Fruit fly (Drosophila melanogaster): ENCODE results near the gene Vml.

Vml gene

dm6 chrX:2298708-2299370 is 23.2 kb downstream of the Vml start (continued):
- TF ChIP-seq wor (GFP tag; IDR thresholded peaks at IDR 0.05), result peak; percentile 68
- peak; percentile 84 for TF ChIP-seq phol (tag; optimal IDR thresholded peaks at IDR 0.05)
- TF ChIP-seq lola (GFP tag; optimal IDR thresholded peaks at IDR 0.05), result peak in 1 of 3 experiments; percentile 87
- TF ChIP-seq Dip2 (GFP tag; IDR thresholded peaks at IDR 0.05), result no peak
- TF ChIP-seq CG10321 (GFP tag; IDR thresholded peaks at IDR 0.05), result 0 out of 2 replicates have a peak, but pooled peaks have one; percentile 24
- peak; percentile 62 for TF ChIP-seq CG7745 (tag; optimal IDR thresholded peaks at IDR 0.05)
- peak; percentile 86 for TF ChIP-seq Blimp-1 (GFP tag; optimal IDR thresholded peaks at IDR 0.05)
- peak; percentile 40 for TF ChIP-seq kah (GFP tag; optimal IDR thresholded peaks at IDR 0.05)
- TF ChIP-seq vvl (GFP tag; IDR thresholded peaks at IDR 0.05), result peak; percentile 94
- peak in 1 of 2 experiments; percentile 58 for TF ChIP-seq Hr78 (GFP tag; optimal IDR thresholded peaks at IDR 0.05)
- peak; percentile 88 for TF ChIP-seq CG15601 (tag; optimal IDR thresholded peaks at IDR 0.05)
- peak; percentile 75 for TF ChIP-seq lilli (GFP tag; optimal IDR thresholded peaks at IDR 0.05)
- TF ChIP-seq MBD-R2 (GFP tag; IDR thresholded peaks at IDR 0.05), result 0 out of 2 replicates have a peak, but pooled peaks have one; percentile 13
- peak; percentile 58 for TF ChIP-seq CG9609 (GFP tag; optimal IDR thresholded peaks at IDR 0.05)
- TF ChIP-seq CG31388 (GFP tag; optimal IDR thresholded peaks at IDR 0.05), result peak; percentile 11
- peak; percentile 40 for TF ChIP-seq CG9876 (GFP tag; optimal IDR thresholded peaks at IDR 0.05)
- peak; percentile 72 for TF ChIP-seq ems (GFP tag; optimal IDR thresholded peaks at IDR 0.05)
- peak; percentile 74 for TF ChIP-seq lab (GFP tag; optimal IDR thresholded peaks at IDR 0.05)
- TF ChIP-seq Opbp (GFP tag; IDR thresholded peaks at IDR 0.05; ENCODE audit: partially characterized antibody), result no peak
- TF ChIP-seq CG8089 (GFP tag; optimal IDR thresholded peaks at IDR 0.05), result peak; percentile 82
- TF ChIP-seq CkIIα-i1 (GFP tag; IDR thresholded peaks at IDR 0.05), result no peak
- TF ChIP-seq pzg (GFP tag; optimal IDR thresholded peaks at IDR 0.05), result no peak
- peak; percentile 81 for TF ChIP-seq her (GFP tag; optimal IDR thresholded peaks at IDR 0.05)
- peak; percentile 81 for TF ChIP-seq trem (tag; optimal IDR thresholded peaks at IDR 0.05)
- peak; percentile 87 for TF ChIP-seq CG2202 (tag; optimal IDR thresholded peaks at IDR 0.05)
- peak; percentile 25 for TF ChIP-seq MESR4 (GFP tag; optimal IDR thresholded peaks at IDR 0.05)
- peak; percentile 53; the same call in 1 of the 2 replicates for TF ChIP-seq CG14014 (GFP tag; IDR thresholded peaks at IDR 0.05)
- TF ChIP-seq NfI (GFP tag; optimal IDR thresholded peaks at IDR 0.05), result peak; percentile 74
- peak; percentile 11 for TF ChIP-seq yki (optimal IDR thresholded peaks at IDR 0.05)
- TF ChIP-seq CG1792 (GFP tag; optimal IDR thresholded peaks at IDR 0.05), result peak; percentile 52
- TF ChIP-seq CG7372 (GFP tag; IDR thresholded peaks at IDR 0.05), result peak; percentile 47; the same call in 1 of the 2 replicates
- no peak for TF ChIP-seq Nf-YC (tag; optimal IDR thresholded peaks at IDR 0.05)
- TF ChIP-seq fd96Cb (tag; optimal IDR thresholded peaks at IDR 0.05), result peak; percentile 79
- peak; percentile 95 for TF ChIP-seq zfh1 (GFP tag; IDR thresholded peaks at IDR 0.05)
- no peak for TF ChIP-seq dan (GFP tag; IDR thresholded peaks at IDR 0.05)
- peak; percentile 37 for TF ChIP-seq CG1647 (GFP tag; optimal IDR thresholded peaks at IDR 0.05)
- peak; percentile 66 for TF ChIP-seq MTF-1 (GFP tag; optimal IDR thresholded peaks at IDR 0.05; ENCODE audit: borderline replicate concordance)
- no peak for TF ChIP-seq CG7928 (GFP tag; optimal IDR thresholded peaks at IDR 0.05)
- peak; percentile 60 for TF ChIP-seq CG1233 (GFP tag; optimal IDR thresholded peaks at IDR 0.05)
- peak; percentile 82 for TF ChIP-seq cg (GFP tag; optimal IDR thresholded peaks at IDR 0.05)
- TF ChIP-seq bowl (GFP tag; IDR thresholded peaks at IDR 0.05), result no peak
- no peak for TF ChIP-seq mirr (GFP tag; optimal IDR thresholded peaks at IDR 0.05)
- no peak for TF ChIP-seq CG34224 (GFP tag; IDR thresholded peaks at IDR 0.05; ENCODE audit: partially characterized antibody)

Measured in whole organism, embryonic.